Worm (Caenorhabditis elegans) whole organism, L2 larva: Measurements from ENCODE around the gene T05B9.1.

ENCODE experiments used
- ama-1 ChIP-seq: fragments of 150-350 bp; optimal IDR thresholded peaks from 2 replicates; lab custom pipeline; 2018; ENCODE audit warnings: inconsistent platforms
- nhr-12 ChIP-seq: fragments of 150-350 bp; optimal IDR thresholded peaks from 2 replicates; lab custom pipeline; 2014; ENCODE audit warnings: missing biosample characterization, missing genetic modification characterization
- unc-62 ChIP-seq: fragments of 150-350 bp; optimal IDR thresholded peaks from 2 replicates; lab custom pipeline; 2014; ENCODE audit warnings: missing biosample characterization, missing genetic modification reagents, missing genetic modification characterization

DNA sequence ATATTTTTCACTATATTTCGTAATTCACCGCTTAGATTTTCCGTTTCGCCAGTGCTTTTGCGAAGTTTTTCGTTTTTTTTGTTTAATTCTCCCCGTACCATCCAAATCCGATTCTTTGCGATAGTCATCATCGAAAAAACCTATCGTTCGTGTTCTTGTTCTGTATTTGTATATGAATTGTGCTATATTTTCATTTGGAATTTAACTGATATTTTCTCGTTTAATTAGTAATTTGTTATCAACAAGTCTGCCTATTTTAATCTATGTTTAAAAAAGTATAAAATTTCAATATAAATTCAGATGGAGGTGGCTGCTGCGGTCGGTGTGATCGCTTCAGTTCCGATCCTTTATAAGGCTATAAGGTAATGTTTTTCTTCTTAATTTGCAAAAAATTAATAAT lies 41.6 kb upstream of the T05B9.1 start, which contains the start of gene samp-1:
- TF ChIP-seq ama-1 (lab: Kevin White, UChicago) (no peak), nhr-12 (no peak), unc-62 (GFP tag; lab: Kevin White, UChicago) (no peak)
